Fruit fly (Drosophila melanogaster) whole organism, pupa: ENCODE measurements around the gene CG11034.
A peak's percentile ranks its signal among the peaks of the same experiment; 100 is the strongest.

ENCODE experiments used
- CG10348 ChIP-seq: fragments of 200-800 bp; sonication (Bioruptor generic); IDR thresholded peaks from 2 replicates; pipeline ENCODE4 v1.3.6; 2022; ENCODE audit warnings: missing biosample characterization, missing genetic modification characterization
- CG12605 ChIP-seq: fragments of 200-800 bp; sonication (Bioruptor generic); IDR thresholded peaks from 2 replicates; pipeline ENCODE4 v1.3.6; 2022; ENCODE audit warnings: missing biosample characterization, missing genetic modification characterization
- CG13204 ChIP-seq: fragments of 200-800 bp; sonication (Bioruptor generic); optimal IDR thresholded peaks from 2 replicates; lab custom pipeline; 2018; ENCODE audit warnings: missing biosample characterization, mild to moderate bottlenecking, missing genetic modification characterization, moderate library complexity
- CG14655 ChIP-seq: fragments of 200-800 bp; sonication (Bioruptor generic); optimal IDR thresholded peaks from 3 replicates; lab custom pipeline; 2017; ENCODE audit warnings: mild to moderate bottlenecking, missing biosample characterization, missing genetic modification reagents, missing genetic modification characterization
- CG15710 ChIP-seq: fragments of 200-800 bp; sonication (Bioruptor generic); optimal IDR thresholded peaks from 2 replicates; lab custom pipeline; 2018; ENCODE audit warnings: missing biosample characterization, mild to moderate bottlenecking, missing genetic modification characterization, moderate library complexity
- CG17806 ChIP-seq: fragments of 200-800 bp; sonication (Bioruptor generic); optimal IDR thresholded peaks from 2 replicates; lab custom pipeline; 2018; ENCODE audit warnings: missing biosample characterization, mild to moderate bottlenecking, missing genetic modification characterization, moderate library complexity
- CG32121 ChIP-seq: fragments of 200-800 bp; sonication (Bioruptor generic); IDR thresholded peaks from 2 replicates; pipeline ENCODE4 v1.3.6; 2022; ENCODE audit warnings: missing biosample characterization, missing genetic modification characterization
- CG34367 ChIP-seq: fragments of 200-800 bp; sonication (Bioruptor generic); optimal IDR thresholded peaks from 2 replicates; lab custom pipeline; 2018; ENCODE audit warnings: missing biosample characterization, mild to moderate bottlenecking, missing genetic modification characterization
- CG4496 ChIP-seq: fragments of 200-800 bp; sonication (Bioruptor generic); IDR thresholded peaks from 3 replicates; pipeline ENCODE4 v1.3.6; 2022; ENCODE audit warnings: missing biosample characterization, missing genetic modification characterization
- CG8159 ChIP-seq: fragments of 200-800 bp; sonication (Bioruptor generic); optimal IDR thresholded peaks from 3 replicates; lab custom pipeline; 2018; ENCODE audit warnings: missing biosample characterization, mild to moderate bottlenecking, missing genetic modification characterization, moderate library complexity
- CG8301 ChIP-seq: fragments of 200-800 bp; sonication (Bioruptor generic); optimal IDR thresholded peaks from 2 replicates; lab custom pipeline; 2018; ENCODE audit warnings: missing biosample characterization, mild to moderate bottlenecking, missing genetic modification characterization
- CG9948 ChIP-seq: fragments of 200-800 bp; sonication (Bioruptor generic); optimal IDR thresholded peaks from 2 replicates; lab custom pipeline; 2018; ENCODE audit warnings: missing biosample characterization, mild to moderate bottlenecking, missing genetic modification characterization, moderate library complexity
- D1 ChIP-seq: fragments of 200-800 bp; sonication (Bioruptor generic); optimal IDR thresholded peaks from 2 replicates; lab custom pipeline; 2018; ENCODE audit warnings: missing biosample characterization, mild to moderate bottlenecking, missing genetic modification characterization, moderate library complexity
- EcR ChIP-seq: fragments of 200-800 bp; sonication (Bioruptor generic); optimal IDR thresholded peaks from 3 replicates; lab custom pipeline; 2019; ENCODE audit warnings: missing biosample characterization, missing genetic modification characterization, mild to moderate bottlenecking, moderate library complexity, missing genetic modification reagents
- Ets98B ChIP-seq: fragments of 200-800 bp; sonication (Bioruptor generic); IDR thresholded peaks from 2 replicates; pipeline ENCODE4 v1.3.6; 2022; ENCODE audit warnings: missing biosample characterization, missing genetic modification characterization
- Pif1A ChIP-seq: fragments of 200-800 bp; sonication (Bioruptor generic); optimal IDR thresholded peaks from 3 replicates; lab custom pipeline; 2016; ENCODE audit warnings: missing biosample characterization, missing genetic modification characterization
- Pif1B ChIP-seq: fragments of 200-800 bp; sonication (Bioruptor generic); optimal IDR thresholded peaks from 3 replicates; lab custom pipeline; 2016; ENCODE audit warnings: missing biosample characterization, missing genetic modification characterization
- Snoo ChIP-seq: fragments of 200-800 bp; sonication (Bioruptor generic); optimal IDR thresholded peaks from 3 replicates; lab custom pipeline; 2017; ENCODE audit warnings: missing biosample characterization, mild to moderate bottlenecking, missing genetic modification characterization, inconsistent platforms
- fd96Ca ChIP-seq: fragments of 200-800 bp; sonication (Bioruptor generic); IDR thresholded peaks from 3 replicates; pipeline ENCODE4 v1.3.6; 2022; ENCODE audit warnings: missing biosample characterization, missing genetic modification characterization
- gl ChIP-seq: fragments of 200-800 bp; sonication (Bioruptor generic); optimal IDR thresholded peaks from 2 replicates; lab custom pipeline; 2018; ENCODE audit warnings: missing biosample characterization, mild to moderate bottlenecking, missing genetic modification characterization
- rn ChIP-seq: fragments of 200-800 bp; sonication (Bioruptor generic); IDR thresholded peaks from 2 replicates; pipeline ENCODE4 v1.3.6; 2022; ENCODE audit warnings: missing biosample characterization, missing genetic modification characterization

The CG11034 gene

dm6 chr2L:5793098-5793497, 12.1 kb upstream of the CG11034 start:
- TF ChIP-seq CG8159 (tag; lab: Kevin White, UChicago), result no peak
- no peak for TF ChIP-seq Pif1A (GFP tag; lab: Kevin White, UChicago)
- TF ChIP-seq CG13204 (GFP tag; lab: Kevin White, UChicago), result no peak
- TF ChIP-seq CG14655 (GFP tag; lab: Kevin White, UChicago), result no peak
- no peak for TF ChIP-seq gl (tag; lab: Kevin White, UChicago)
- no peak for TF ChIP-seq CG12605 (GFP tag; lab: Robert Waterston, UW)
- no peak for TF ChIP-seq D1
- no peak for TF ChIP-seq Snoo (tag; lab: Kevin White, UChicago)
- TF ChIP-seq Pif1B, result no peak
- TF ChIP-seq CG15710 (tag; lab: Kevin White, UChicago), result no peak
- no peak for TF ChIP-seq CG4496 (GFP tag; lab: Robert Waterston, UW)
- TF ChIP-seq CG9948 (tag; lab: Kevin White, UChicago), result no peak
- no peak for TF ChIP-seq CG10348
- no peak for TF ChIP-seq CG32121
- TF ChIP-seq rn (GFP tag; lab: Robert Waterston, UW), result no peak
- no peak for TF ChIP-seq CG8301 (tag; lab: Kevin White, UChicago)
- no peak for TF ChIP-seq EcR (GFP tag; lab: Kevin White, UChicago)
- TF ChIP-seq Ets98B, result no peak
- no peak for TF ChIP-seq CG17806

- TF ChIP-seq CG15710 (tag; lab: Kevin White, UChicago), result no peak
- peak; percentile 40 for TF ChIP-seq CG8301 (tag; lab: Kevin White, UChicago)
- TF ChIP-seq CG14655 (GFP tag; lab: Kevin White, UChicago), result peak; percentile 58
- no peak for TF ChIP-seq Pif1B
Observed at dm6 chr2L:5795192-5795591, 10.0 kb upstream of the CG11034 start.

- no peak for TF ChIP-seq CG10348
- TF ChIP-seq CG32121, result 0 out of 2 replicates have a peak, but pooled peaks have one; percentile 11
- peak; percentile 35 for TF ChIP-seq gl (tag; lab: Kevin White, UChicago)
- no peak for TF ChIP-seq Snoo (tag; lab: Kevin White, UChicago)
- peak; percentile 22 for TF ChIP-seq CG14655 (GFP tag; lab: Kevin White, UChicago)
- TF ChIP-seq rn (GFP tag; lab: Robert Waterston, UW), result no peak
- no peak for TF ChIP-seq CG12605 (GFP tag; lab: Robert Waterston, UW)
- TF ChIP-seq CG9948 (tag; lab: Kevin White, UChicago), result peak; percentile 7
- TF ChIP-seq EcR (GFP tag; lab: Kevin White, UChicago), result no peak
- no peak for TF ChIP-seq Ets98B
- no peak for TF ChIP-seq D1
- peak; percentile 15 for TF ChIP-seq CG8159 (tag; lab: Kevin White, UChicago)
- no peak for TF ChIP-seq CG8301 (tag; lab: Kevin White, UChicago)
- no peak for TF ChIP-seq CG15710 (tag; lab: Kevin White, UChicago)
- TF ChIP-seq fd96Ca (GFP tag; lab: Robert Waterston, UW), result no peak
- no peak for TF ChIP-seq CG34367 (tag; lab: Kevin White, UChicago)
- no peak for TF ChIP-seq CG4496 (GFP tag; lab: Robert Waterston, UW)
- TF ChIP-seq Pif1A (GFP tag; lab: Kevin White, UChicago), result peak; percentile 27
- TF ChIP-seq CG17806, result peak; percentile 4
- no peak for TF ChIP-seq CG13204 (GFP tag; lab: Kevin White, UChicago)
- TF ChIP-seq Pif1B, result peak; percentile 20
Observed at dm6 chr2L:5797977-5798376, 7.2 kb upstream of the CG11034 start.

- TF ChIP-seq CG4496 (GFP tag; lab: Robert Waterston, UW) (no peak), Snoo (tag; lab: Kevin White, UChicago) (no peak), CG17806 (no peak), CG34367 (tag; lab: Kevin White, UChicago) (no peak), CG12605 (GFP tag; lab: Robert Waterston, UW) (no peak), CG10348 (no peak), Ets98B (no peak), Pif1A (GFP tag; lab: Kevin White, UChicago) (no peak), CG8301 (tag; lab: Kevin White, UChicago) (no peak), D1 (no peak), CG13204 (GFP tag; lab: Kevin White, UChicago) (no peak), fd96Ca (GFP tag; lab: Robert Waterston, UW) (no peak), CG9948 (tag; lab: Kevin White, UChicago) (no peak), CG8159 (tag; lab: Kevin White, UChicago) (no peak)
- TF ChIP-seq, all 21 proteins: peak for 0
Observed at dm6 chr2L:5798629-5799028, 6.6 kb upstream of the CG11034 start.

dm6 chr2L:5799435-5800387, 5.5 kb upstream of the CG11034 start, which contains the start of gene CG9171:
Gene CG9171 (minus strand): TSS chr2L:5800253.
- TF ChIP-seq Pif1B (no peak), CG8159 (tag; lab: Kevin White, UChicago) (peak; percentile 24), CG9948 (tag; lab: Kevin White, UChicago) (no peak), Snoo (tag; lab: Kevin White, UChicago) (no peak), rn (GFP tag; lab: Robert Waterston, UW) (no peak), CG34367 (tag; lab: Kevin White, UChicago) (no peak), CG10348 (no peak), CG13204 (GFP tag; lab: Kevin White, UChicago) (peak; percentile 40), CG8301 (tag; lab: Kevin White, UChicago) (peak; percentile 11), CG17806 (no peak), CG4496 (GFP tag; lab: Robert Waterston, UW) (peak; percentile 50; the same call in 1 of the 3 replicates), Pif1A (GFP tag; lab: Kevin White, UChicago) (peak; percentile 13), gl (tag; lab: Kevin White, UChicago) (peak; percentile 45), EcR (GFP tag; lab: Kevin White, UChicago) (peak; percentile 4), fd96Ca (GFP tag; lab: Robert Waterston, UW) (peak; percentile 17; the same call in 2 of the 3 replicates), CG32121 (peak; percentile 18; the same call in 1 of the 2 replicates), Ets98B (peak; percentile 36; the same call in 1 of the 2 replicates), CG15710 (tag; lab: Kevin White, UChicago) (peak; percentile 23), CG12605 (GFP tag; lab: Robert Waterston, UW) (peak; percentile 30; the same call in 1 of the 2 replicates), CG14655 (GFP tag; lab: Kevin White, UChicago) (peak; percentile 61), D1 (no peak)
- TF ChIP-seq, all 21 proteins: peak for 13
